Worm (Caenorhabditis elegans): ENCODE results near the gene sco-1.

ce11 chrII:4297259-4297658 lies 2.2 kb upstream of the sco-1 start:
- TF ChIP-seq T22C8.4 (GFP tag; IDR thresholded peaks at IDR 0.05) = no peak
- no peak for TF ChIP-seq ztf-29 (GFP tag; IDR thresholded peaks at IDR 0.05)
- TF ChIP-seq ztf-23 (GFP tag; IDR thresholded peaks at IDR 0.05) = no peak
- TF ChIP-seq med-1 (GFP tag; optimal IDR thresholded peaks at IDR 0.05; ENCODE audit: insufficient read depth) = no peak
- no peak for TF ChIP-seq flt-1 (GFP tag; IDR thresholded peaks at IDR 0.05)
- TF ChIP-seq ref-1 (GFP tag; conservative IDR thresholded peaks at IDR 0.05) = no peak

All from whole organism, midembryonic.